Worm (Caenorhabditis elegans) whole organism, young adult: ENCODE measurements around the gene srv-17.

Source experiments
- F23B12.7 ChIP-seq: sonication (generic microtip); optimal IDR thresholded peaks from 2 replicates; lab custom pipeline; 2017; ENCODE audit warnings: missing genetic modification characterization, mild to moderate bottlenecking, missing compliant biosample characterization, antibody characterized with exemption, moderate library complexity; ENCODE audit not compliant: insufficient read depth
- F33H1.4 ChIP-seq: fragments of 200-800 bp; sonication (Bioruptor generic); IDR thresholded peaks from 2 replicates; pipeline ENCODE4 v1.3.6; 2022; ENCODE audit warnings: missing genetic modification reagents, missing genetic modification characterization, missing compliant biosample characterization
- K12H6.12 ChIP-seq: fragments of 200-800 bp; sonication (Bioruptor generic); optimal IDR thresholded peaks from 2 replicates; lab custom pipeline; 2018; ENCODE audit warnings: mild to moderate bottlenecking, missing genetic modification characterization, missing compliant biosample characterization
- T26A5.8 ChIP-seq: sonication (generic microtip); optimal IDR thresholded peaks from 2 replicates; lab custom pipeline; 2016; ENCODE audit warnings: missing genetic modification characterization, missing compliant biosample characterization
- Y53F4B.3 ChIP-seq: fragments of 200-800 bp; sonication (Bioruptor generic); IDR thresholded peaks from 2 replicates; pipeline ENCODE4 v1.3.6; 2022; ENCODE audit warnings: missing genetic modification reagents, missing genetic modification characterization, missing compliant biosample characterization
- Y67H2A.10 ChIP-seq: fragments of 200-800 bp; sonication (Bioruptor generic); conservative IDR thresholded peaks from 2 replicates; pipeline ENCODE4 v1.3.6; 2022; ENCODE audit warnings: missing genetic modification reagents, missing genetic modification characterization, missing compliant biosample characterization
- Y79H2A.3 ChIP-seq: fragments of 200-800 bp; sonication (Bioruptor generic); conservative IDR thresholded peaks from 2 replicates; pipeline ENCODE4 v1.3.6; 2022; ENCODE audit warnings: missing genetic modification reagents, missing genetic modification characterization, missing compliant biosample characterization
- Y95B8A.8 ChIP-seq: fragments of 200-800 bp; sonication (Bioruptor generic); IDR thresholded peaks from 2 replicates; pipeline ENCODE4 v1.3.6; 2022; ENCODE audit warnings: missing genetic modification reagents, missing genetic modification characterization, missing compliant biosample characterization
- akir-1 ChIP-seq: fragments of 200-800 bp; sonication (Bioruptor generic); optimal IDR thresholded peaks from 2 replicates; lab custom pipeline; 2018; ENCODE audit warnings: mild to moderate bottlenecking, missing genetic modification characterization, moderate library complexity, missing compliant biosample characterization
- ama-1 ChIP-seq, 3 experiments: fragments of 150-350 bp in 1 of 3; sonication (generic microtip) in 2 of 3; optimal IDR thresholded peaks; 2 replicates each; lab custom pipeline; 2014 to 2018; ENCODE audit warnings: missing biosample characterization in 2 of 3, missing genetic modification characterization in 2 of 3, missing genetic modification reagents in 2 of 3
- athp-1 ChIP-seq: sonication (generic microtip); optimal IDR thresholded peaks from 2 replicates; lab custom pipeline; 2017; ENCODE audit warnings: mild to moderate bottlenecking, missing genetic modification characterization, missing compliant biosample characterization
- bed-1 ChIP-seq: fragments of 200-800 bp; sonication (Bioruptor generic); IDR thresholded peaks from 2 replicates; pipeline ENCODE4 v1.3.6; 2022; ENCODE audit warnings: missing genetic modification reagents, missing genetic modification characterization, missing compliant biosample characterization
- cebp-2 ChIP-seq: fragments of 200-800 bp; sonication (Bioruptor generic); IDR thresholded peaks from 2 replicates; pipeline ENCODE4 v1.3.6; 2022; ENCODE audit warnings: missing genetic modification characterization, missing compliant biosample characterization
- dpff-1 ChIP-seq: sonication (generic microtip); optimal IDR thresholded peaks from 2 replicates; lab custom pipeline; 2017; ENCODE audit warnings: mild to moderate bottlenecking, missing genetic modification characterization, missing compliant biosample characterization
- egrh-3 ChIP-seq: fragments of 200-800 bp; sonication (Bioruptor generic); IDR thresholded peaks from 2 replicates; pipeline ENCODE4 v1.3.6; 2022; ENCODE audit warnings: missing genetic modification reagents, missing genetic modification characterization, missing compliant biosample characterization
- hlh-12 ChIP-seq: sonication (generic microtip); optimal IDR thresholded peaks from 2 replicates; lab custom pipeline; 2016; ENCODE audit warnings: missing genetic modification characterization, missing compliant biosample characterization
- hsf-1 ChIP-seq: fragments of 200-800 bp; sonication (Bioruptor generic); IDR thresholded peaks from 2 replicates; pipeline ENCODE4 v1.3.6; 2022; ENCODE audit warnings: missing genetic modification reagents, missing genetic modification characterization, missing compliant biosample characterization
- lag-1 ChIP-seq: fragments of 200-800 bp; sonication (Bioruptor generic); IDR thresholded peaks from 2 replicates; pipeline ENCODE4 v1.3.6; 2022; ENCODE audit warnings: missing genetic modification reagents, missing genetic modification characterization, missing compliant biosample characterization
- let-526 ChIP-seq: fragments of 200-800 bp; sonication (Bioruptor generic); IDR thresholded peaks from 2 replicates; pipeline ENCODE4 v1.3.6; 2022; ENCODE audit warnings: missing genetic modification reagents, missing genetic modification characterization, missing compliant biosample characterization
- lin-35 ChIP-seq, 3 experiments: fragments of 150-350 bp in 2 of 3; sonication (generic microtip) in 1 of 3; optimal IDR thresholded peaks; 2 replicates each; lab custom pipeline; 2014 to 2018; ENCODE audit warnings: missing biosample characterization in 3 of 3, missing genetic modification characterization in 3 of 3, missing genetic modification reagents in 3 of 3
- lin-40 ChIP-seq: sonication (generic microtip); optimal IDR thresholded peaks from 2 replicates; lab custom pipeline; 2016; ENCODE audit warnings: missing genetic modification characterization, mild to moderate bottlenecking, missing compliant biosample characterization, missing genotype, missing genetic modification reagents
- madf-3 ChIP-seq: fragments of 200-800 bp; sonication (Bioruptor generic); IDR thresholded peaks from 2 replicates; pipeline ENCODE4 v1.3.6; 2022; ENCODE audit warnings: missing genetic modification reagents, missing genetic modification characterization, missing compliant biosample characterization
- madf-8 ChIP-seq: fragments of 200-800 bp; sonication (Bioruptor generic); conservative IDR thresholded peaks from 2 replicates; pipeline ENCODE4 v1.3.6; 2022; ENCODE audit warnings: missing genetic modification reagents, missing genetic modification characterization, missing compliant biosample characterization
- mel-28 ChIP-seq: sonication (generic microtip); optimal IDR thresholded peaks from 2 replicates; lab custom pipeline; 2016; ENCODE audit warnings: borderline replicate concordance, mild to moderate bottlenecking, missing genetic modification characterization, missing compliant biosample characterization
- nfya-1 ChIP-seq: sonication (generic microtip); optimal IDR thresholded peaks from 2 replicates; lab custom pipeline; 2017; ENCODE audit warnings: antibody characterized with exemption, missing compliant biosample characterization, missing genetic modification characterization, borderline replicate concordance; ENCODE audit not compliant: insufficient read depth
- nfya-2 ChIP-seq: fragments of 200-800 bp; sonication (Bioruptor generic); IDR thresholded peaks from 2 replicates; pipeline ENCODE4 v1.3.6; 2022; ENCODE audit warnings: missing genetic modification reagents, missing genetic modification characterization, missing compliant biosample characterization
- nfyb-1 ChIP-seq: fragments of 200-800 bp; sonication (Bioruptor generic); IDR thresholded peaks from 2 replicates; pipeline ENCODE4 v1.3.6; 2022; ENCODE audit warnings: missing genetic modification reagents, missing genetic modification characterization, missing compliant biosample characterization
- nhr-120 ChIP-seq: fragments of 200-800 bp; sonication (Bioruptor generic); IDR thresholded peaks from 2 replicates; pipeline ENCODE4 v1.3.6; 2022; ENCODE audit warnings: missing genetic modification characterization, missing compliant biosample characterization
- nhr-90 ChIP-seq: sonication (generic microtip); optimal IDR thresholded peaks from 2 replicates; lab custom pipeline; 2016; ENCODE audit warnings: missing genotype, mild to moderate bottlenecking, missing genetic modification characterization, missing compliant biosample characterization
- rcor-1 ChIP-seq: fragments of 200-800 bp; sonication (Bioruptor generic); IDR thresholded peaks from 2 replicates; pipeline ENCODE4 v1.3.6; 2022; ENCODE audit warnings: missing genetic modification reagents, missing genetic modification characterization, missing compliant biosample characterization
- rec-8 ChIP-seq, 2 experiments: sonication (generic microtip); optimal IDR thresholded peaks; 2 replicates each; lab custom pipeline; 2016; ENCODE audit warnings: mild to moderate bottlenecking in 2 of 2, missing genetic modification characterization in 2 of 2, missing genetic modification reagents in 2 of 2, missing genotype in 2 of 2, missing biosample characterization in 1 of 2, missing compliant biosample characterization in 1 of 2, moderate library complexity in 1 of 2
- sea-2 ChIP-seq: fragments of 200-800 bp; sonication (Bioruptor generic); IDR thresholded peaks from 2 replicates; pipeline ENCODE4 v1.3.6; 2022; ENCODE audit warnings: missing genetic modification characterization, missing compliant biosample characterization
- snpc-1.1 ChIP-seq: sonication (generic microtip); optimal IDR thresholded peaks from 2 replicates; lab custom pipeline; 2017; ENCODE audit warnings: missing genetic modification characterization, mild to moderate bottlenecking, missing compliant biosample characterization, antibody characterized with exemption, moderate library complexity, missing genotype, missing genetic modification reagents; ENCODE audit not compliant: insufficient read depth
- snpc-4 ChIP-seq, 5 experiments: fragments of 150-350 bp in 1 of 5; sonication (generic microtip) in 4 of 5; optimal IDR thresholded peaks; 2 replicates each; lab custom pipeline; 2014 to 2018; ENCODE audit warnings: missing genetic modification characterization in 5 of 5, missing biosample characterization in 3 of 5, antibody characterized with exemption in 2 of 5, mild to moderate bottlenecking in 2 of 5, missing compliant biosample characterization in 2 of 5, missing genotype in 2 of 5, moderate library complexity in 2 of 5, missing genetic modification reagents in 1 of 5
- zfh-2 ChIP-seq: fragments of 200-800 bp; sonication (Bioruptor generic); conservative IDR thresholded peaks from 2 replicates; pipeline ENCODE4 v1.3.6; 2022; ENCODE audit warnings: missing genetic modification reagents, missing genetic modification characterization, missing compliant biosample characterization
- ztf-18 ChIP-seq: sonication (generic microtip); optimal IDR thresholded peaks from 2 replicates; lab custom pipeline; 2016; ENCODE audit warnings: missing genotype, mild to moderate bottlenecking, missing genetic modification characterization, missing compliant biosample characterization
- ztf-25 ChIP-seq: fragments of 200-800 bp; sonication (Bioruptor generic); IDR thresholded peaks from 2 replicates; pipeline ENCODE4 v1.3.6; 2022; ENCODE audit warnings: missing genetic modification reagents, missing genetic modification characterization, missing compliant biosample characterization

srv-17 gene

DNA sequence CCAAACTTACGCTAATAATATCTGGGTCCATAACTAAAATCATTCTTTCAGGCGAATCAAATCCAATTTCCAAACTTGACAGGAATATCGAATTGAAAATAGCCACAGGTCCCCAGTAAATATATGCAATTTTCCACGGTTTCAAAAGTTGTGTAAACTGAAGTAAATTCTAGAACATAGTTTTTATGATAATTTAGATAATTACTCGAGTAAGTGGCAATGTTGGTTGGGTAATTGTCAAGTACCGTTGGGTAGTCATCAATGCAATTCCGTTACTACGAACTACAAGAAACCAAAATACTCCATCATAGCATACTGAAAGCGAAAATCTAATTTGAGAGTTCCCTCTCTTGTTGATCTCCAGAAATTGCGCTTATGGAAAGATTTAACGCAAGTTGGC is 618 bp downstream of the srv-17 start:
- no peak for TF ChIP-seq F23B12.7 (tag; lab: Kevin White, UChicago)
- no peak for TF ChIP-seq lag-1 (GFP tag; lab: Robert Waterston, UW)
- no peak for TF ChIP-seq akir-1 (GFP tag; lab: Kevin White, UChicago)
- TF ChIP-seq nhr-90 (tag; lab: Kevin White, UChicago), result no peak

DNA sequence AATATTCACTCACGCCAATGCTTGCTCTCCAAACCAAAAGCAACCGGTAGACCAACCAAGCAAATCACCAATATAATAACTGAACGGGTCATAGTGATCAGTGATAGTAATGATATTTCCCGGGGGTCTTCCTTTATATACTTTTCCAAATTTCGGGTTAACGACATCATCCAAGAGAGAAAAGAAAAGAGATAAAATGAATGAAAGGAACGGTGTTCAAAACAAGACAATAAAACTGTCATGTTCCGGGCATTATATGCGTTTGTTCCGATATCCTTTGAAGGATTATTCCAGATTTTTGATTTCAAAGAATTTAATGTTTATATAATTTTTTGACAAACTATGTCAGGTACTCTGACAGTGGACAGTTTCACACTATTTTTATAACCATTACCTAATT is 2.8 kb downstream of the srv-17 start, which contains the start of gene C06E7.88:
TSS of gene C06E7.88 (minus strand) at position 101 of the 400 bp plus-strand sequence.
- TF ChIP-seq egrh-3 (GFP tag; lab: Robert Waterston, UW) (no peak), athp-1 (tag; lab: Kevin White, UChicago) (no peak), dpff-1 (tag; lab: Kevin White, UChicago) (no peak), nfya-1 (tag; lab: Kevin White, UChicago) (no peak), snpc-1.1 (tag; lab: Kevin White, UChicago) (no peak), Y53F4B.3 (GFP tag; lab: Robert Waterston, UW) (no peak), ztf-25 (GFP tag; lab: Robert Waterston, UW) (no peak), lin-40 (no peak), bed-1 (GFP tag; lab: Robert Waterston, UW) (no peak), hsf-1 (GFP tag; lab: Robert Waterston, UW) (no peak), zfh-2 (GFP tag; lab: Robert Waterston, UW) (no peak), K12H6.12 (tag; lab: Kevin White, UChicago) (no peak), Y95B8A.8 (no peak)
- TF ChIP-seq, all 124 proteins: peak for 0

DNA sequence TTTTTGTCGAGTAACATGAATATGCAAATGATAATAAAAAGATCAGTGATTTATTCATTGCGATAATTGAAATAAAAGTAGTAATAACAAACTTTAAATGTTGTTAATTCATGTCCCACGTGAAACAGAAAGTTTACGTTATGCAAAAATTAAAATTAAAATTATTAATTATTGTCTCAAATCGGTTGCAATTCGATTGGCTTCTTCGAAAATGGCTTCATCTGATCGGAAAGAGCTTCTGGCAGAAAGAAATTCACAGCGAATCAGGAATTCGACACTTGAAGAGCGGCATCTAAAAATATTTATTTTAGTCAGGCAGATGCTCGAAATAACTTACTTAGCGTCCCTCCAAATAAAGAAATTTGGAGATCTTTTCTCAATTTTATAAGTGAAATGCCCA is 4.2 kb downstream of the srv-17 start, which contains the start of gene spe-27:
TSS of gene spe-27 (minus strand) at position 101 of the 400 bp plus-strand sequence.
- no peak for TF ChIP-seq sea-2 (GFP tag; lab: Robert Waterston, UW)
- TF ChIP-seq hsf-1 (GFP tag; lab: Robert Waterston, UW), result no peak
- no peak for TF ChIP-seq madf-3 (GFP tag; lab: Robert Waterston, UW)
- TF ChIP-seq, all 124 proteins: peak for 0

DNA sequence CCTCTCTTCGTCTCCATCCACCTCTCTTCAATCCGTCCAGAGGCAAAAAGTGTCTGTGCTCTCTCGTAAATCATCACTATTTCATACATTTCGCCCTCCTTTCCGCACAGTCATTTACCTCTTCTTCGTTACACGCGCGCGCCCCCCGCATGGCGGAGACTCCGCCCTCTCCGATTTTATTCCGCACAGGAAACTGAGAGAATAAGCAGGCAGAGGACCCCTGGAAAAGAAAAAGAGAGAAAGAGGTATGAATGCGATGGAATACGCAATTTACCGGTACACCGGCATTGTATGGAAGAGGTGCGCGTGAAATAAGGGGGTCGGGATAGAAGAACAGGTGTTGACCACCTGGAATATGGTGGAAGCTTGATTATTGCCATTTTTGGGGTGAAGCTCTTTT is 9.2 kb downstream of the srv-17 start:
- no peak for TF ChIP-seq let-526 (GFP tag; lab: Robert Waterston, UW)
- TF ChIP-seq rcor-1 (GFP tag; lab: Robert Waterston, UW), result no peak
- TF ChIP-seq nfyb-1 (GFP tag; lab: Robert Waterston, UW), result no peak
- no peak for TF ChIP-seq T26A5.8

DNA sequence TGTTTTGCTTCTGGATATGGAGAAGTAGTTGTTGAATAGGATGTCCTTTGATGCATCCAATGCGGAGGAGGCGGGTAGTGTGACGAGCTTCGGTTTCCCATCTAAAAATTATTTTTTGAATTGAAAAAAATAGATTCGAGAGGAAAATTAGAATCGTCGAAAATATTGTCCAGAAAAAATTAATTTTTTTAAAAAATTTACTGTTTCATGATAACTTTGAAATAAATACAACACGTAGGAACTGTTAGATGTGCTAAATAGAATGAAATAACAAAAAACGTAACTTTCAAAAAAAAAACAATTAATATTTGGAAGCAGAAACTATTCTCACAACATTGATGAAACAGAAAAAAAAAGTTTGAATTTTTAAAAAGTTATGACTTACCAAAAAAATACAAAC is 10.1 kb downstream of the srv-17 start, which contains the start of gene C06E7.4:
TSS of gene C06E7.4 (minus strand) at position 101 of the 400 bp plus-strand sequence.
- TF ChIP-seq rec-8 (tag; optimal IDR thresholded peaks at IDR 0.05; lab: Kevin White, UChicago) (no peak), cebp-2 (GFP tag; lab: Robert Waterston, UW) (no peak), Y79H2A.3 (GFP tag; lab: Robert Waterston, UW) (no peak), athp-1 (tag; lab: Kevin White, UChicago) (no peak), nfya-1 (tag; lab: Kevin White, UChicago) (no peak), nfya-2 (no peak), F33H1.4 (no peak), zfh-2 (GFP tag; lab: Robert Waterston, UW) (no peak), akir-1 (GFP tag; lab: Kevin White, UChicago) (no peak), let-526 (GFP tag; lab: Robert Waterston, UW) (no peak), dpff-1 (tag; lab: Kevin White, UChicago) (no peak), ztf-18 (tag; lab: Kevin White, UChicago) (no peak), ama-1 (optimal IDR thresholded peaks at IDR 0.05; lab: Kevin White, UChicago) (no peak), ama-1 (GFP tag; optimal IDR thresholded peaks at IDR 0.05; lab: Kevin White, UChicago) (no peak), Y67H2A.10 (GFP tag; lab: Robert Waterston, UW) (no peak), hlh-12 (no peak), nhr-120 (GFP tag; lab: Robert Waterston, UW) (no peak), snpc-4 (GFP tag; optimal IDR thresholded peaks at IDR 0.05; lab: Kevin White, UChicago) (no peak), snpc-4 (tag; optimal IDR thresholded peaks at IDR 0.05; lab: Kevin White, UChicago) (no peak), madf-8 (GFP tag; lab: Robert Waterston, UW) (no peak), mel-28 (tag; lab: Kevin White, UChicago) (no peak), lin-35 (GFP tag; optimal IDR thresholded peaks at IDR 0.05; lab: Kevin White, UChicago) (no peak)
- TF ChIP-seq, all 124 proteins: peak for 0
